Worm (Caenorhabditis elegans): ENCODE results near the gene pqn-27.

- TF ChIP-seq lsy-2 (tag; optimal IDR thresholded peaks at IDR 0.05) = peak in 1 of 2 experiments; percentile 59
- TF ChIP-seq nhr-11 (tag; optimal IDR thresholded peaks at IDR 0.05) = no peak
- no peak for TF ChIP-seq snpc-4 (tag; optimal IDR thresholded peaks at IDR 0.05)
- peak; percentile 80 for TF ChIP-seq F13H6.1 (tag; optimal IDR thresholded peaks at IDR 0.05)
- TF ChIP-seq elt-3 (tag; optimal IDR thresholded peaks at IDR 0.05) = no peak
- no peak for TF ChIP-seq unc-62 (GFP tag; optimal IDR thresholded peaks at IDR 0.05)
- TF ChIP-seq nhr-10 (tag; optimal IDR thresholded peaks at IDR 0.05) = no peak
- no peak for TF ChIP-seq ztf-11 (tag; optimal IDR thresholded peaks at IDR 0.05)
Measured at ce11 chrII:13469043-13469652, 8.7 kb upstream of the pqn-27 start, which contains the start of gene E01G4.3.

Measured in whole organism, L2 larva.